Worm (Caenorhabditis elegans): ENCODE measurements around the gene mlc-2.

DNA sequence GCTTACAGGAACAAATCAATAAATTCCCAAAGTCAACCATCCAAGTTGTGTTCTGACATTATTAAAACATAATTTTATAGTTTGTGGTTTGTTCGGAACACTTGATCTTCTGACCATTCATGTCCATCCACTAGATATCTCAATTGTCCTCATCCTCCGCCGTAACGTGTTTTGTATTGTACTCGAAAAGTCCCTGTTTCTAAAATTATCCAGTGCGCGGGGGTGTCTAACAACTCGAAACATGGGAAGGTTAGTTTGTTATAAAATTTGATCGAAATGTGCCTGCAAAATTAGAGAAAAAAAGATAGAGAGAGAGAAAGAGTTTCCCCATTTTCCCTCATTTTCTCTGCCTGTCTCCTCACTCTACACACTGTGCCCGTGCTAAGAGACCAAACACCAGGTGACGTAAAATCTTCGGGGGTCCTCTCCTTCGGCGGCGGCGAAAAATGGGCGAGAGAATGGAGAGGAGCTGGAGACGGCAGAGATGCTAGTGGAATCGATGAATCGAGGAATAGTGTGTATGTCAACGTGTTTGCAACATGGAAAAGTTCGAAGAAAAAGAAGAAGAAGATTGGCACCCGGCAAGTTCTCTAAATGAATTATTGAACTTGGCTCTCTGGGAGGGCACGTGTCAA is 49.3 kb upstream of the mlc-2 start:
- TF ChIP-seq dmd-6 (GFP tag; IDR thresholded peaks at IDR 0.05) (peak; percentile 98), ceh-82 (tag; optimal IDR thresholded peaks at IDR 0.05) (no peak), R02D3.7 (tag; optimal IDR thresholded peaks at IDR 0.05) (no peak), pha-4 (GFP tag; IDR thresholded peaks at IDR 0.05) (peak; percentile 68), pha-4 (tag; optimal IDR thresholded peaks at IDR 0.05) (no peak), lim-7 (GFP tag; IDR thresholded peaks at IDR 0.05) (no peak), nhr-102 (tag; optimal IDR thresholded peaks at IDR 0.05) (peak; percentile 59), lsy-2 (tag; optimal IDR thresholded peaks at IDR 0.05) (peak; percentile 74 to 78), hlh-30 (tag; optimal IDR thresholded peaks at IDR 0.05; ENCODE audit: insufficient read depth) (peak; percentile 85)
